Worm (Caenorhabditis elegans) whole organism, early embryonic: Measurements from ENCODE around the gene oac-12.

Experiments
- B0310.2 ChIP-seq: sonication (generic microtip); optimal IDR thresholded peaks from 2 replicates; lab custom pipeline; 2016; ENCODE audit warnings: mild to moderate bottlenecking, missing genetic modification characterization, missing compliant biosample characterization
- aly-1 ChIP-seq: sonication (generic microtip); optimal IDR thresholded peaks from 2 replicates; lab custom pipeline; 2016; ENCODE audit warnings: missing genetic modification characterization, missing compliant biosample characterization
- ama-1 ChIP-seq: fragments of 150-350 bp; optimal IDR thresholded peaks from 2 replicates; lab custom pipeline; 2014
- ceh-36 ChIP-seq: sonication (generic microtip); optimal IDR thresholded peaks from 2 replicates; lab custom pipeline; 2016; ENCODE audit warnings: missing genetic modification characterization, inconsistent platforms, missing compliant biosample characterization
- hmbx-1 ChIP-seq: sonication (generic microtip); optimal IDR thresholded peaks from 2 replicates; lab custom pipeline; 2016; ENCODE audit warnings: mild to moderate bottlenecking, missing genetic modification characterization, missing compliant biosample characterization
- hmg-4 ChIP-seq: fragments of 200-800 bp; sonication (Bioruptor generic); optimal IDR thresholded peaks from 2 replicates; lab custom pipeline; 2018; ENCODE audit warnings: mild to moderate bottlenecking, missing genetic modification characterization, missing compliant biosample characterization
- pes-1 ChIP-seq: fragments of 200-800 bp; sonication (Bioruptor generic); IDR thresholded peaks from 2 replicates; pipeline ENCODE4 v1.3.6; 2022; ENCODE audit warnings: missing genetic modification reagents, missing genetic modification characterization, missing compliant biosample characterization
- sea-1 ChIP-seq: fragments of 200-800 bp; sonication (Bioruptor generic); conservative IDR thresholded peaks from 2 replicates; pipeline ENCODE4 v1.3.6; 2022; ENCODE audit warnings: missing genetic modification characterization, missing compliant biosample characterization
- tbx-37 ChIP-seq: fragments of 200-800 bp; sonication (Bioruptor generic); conservative IDR thresholded peaks from 2 replicates; pipeline ENCODE4 v1.3.6; 2022; ENCODE audit warnings: missing genetic modification reagents, missing genetic modification characterization, missing compliant biosample characterization

- no peak for TF ChIP-seq aly-1 (tag; lab: Kevin White, UChicago)
- TF ChIP-seq ceh-36: no peak
- TF ChIP-seq hmbx-1: no peak
- no peak for TF ChIP-seq hmg-4 (GFP tag; lab: Kevin White, UChicago)
- no peak for TF ChIP-seq tbx-37 (GFP tag; lab: Robert Waterston, UW)
- TF ChIP-seq ama-1 (lab: Kevin White, UChicago): no peak
- no peak for TF ChIP-seq pes-1 (GFP tag; lab: Robert Waterston, UW)
- no peak for TF ChIP-seq sea-1 (GFP tag; lab: Robert Waterston, UW)
- no peak for TF ChIP-seq B0310.2
Measured at ce11 chrV:4345714-4346113, 13.4 kb upstream of the oac-12 start, which contains the start of gene figl-1.
